Fruit fly (Drosophila melanogaster) whole organism, prepupa: ENCODE measurements around the gene Atg5.
A peak's percentile ranks its signal among the peaks of the same experiment; 100 is the strongest.

ENCODE experiments used
- CG11902 ChIP-seq: fragments of 200-800 bp; sonication (Bioruptor generic); optimal IDR thresholded peaks from 3 replicates; lab custom pipeline; 2016; ENCODE audit warnings: missing biosample characterization, missing genetic modification characterization
- CG8119 ChIP-seq: fragments of 200-800 bp; sonication (Bioruptor generic); IDR thresholded peaks from 3 replicates; pipeline ENCODE4 v1.3.6; 2022; ENCODE audit warnings: missing biosample characterization, missing genetic modification characterization
- CG9139 ChIP-seq: fragments of 200-800 bp; sonication (Bioruptor generic); optimal IDR thresholded peaks from 3 replicates; lab custom pipeline; 2017; ENCODE audit warnings: missing biosample characterization, mild to moderate bottlenecking, missing genetic modification characterization
- Hr38 ChIP-seq: sonication (Bioruptor generic); optimal IDR thresholded peaks from 2 replicates; lab custom pipeline; 2016; ENCODE audit warnings: missing biosample characterization, missing genetic modification characterization
- Hr39 ChIP-seq: fragments of 200-800 bp; sonication (Bioruptor generic); optimal IDR thresholded peaks from 2 replicates; lab custom pipeline; 2016; ENCODE audit warnings: missing biosample characterization, missing genetic modification characterization
- Met ChIP-seq: fragments of 200-800 bp; sonication (Bioruptor generic); optimal IDR thresholded peaks from 3 replicates; lab custom pipeline; 2016; ENCODE audit warnings: missing biosample characterization, missing genetic modification characterization
- esn ChIP-seq: fragments of 200-800 bp; sonication (Bioruptor generic); optimal IDR thresholded peaks from 2 replicates; lab custom pipeline; 2016; ENCODE audit warnings: missing biosample characterization, mild to moderate bottlenecking, missing genetic modification characterization, moderate library complexity
- fd85E ChIP-seq: fragments of 200-800 bp; sonication (Bioruptor generic); optimal IDR thresholded peaks from 3 replicates; lab custom pipeline; 2016; ENCODE audit warnings: missing biosample characterization, missing genetic modification characterization
- salr ChIP-seq, 2 experiments: fragments of 200-800 bp; sonication (Bioruptor generic); optimal IDR thresholded peaks; 3 replicates each; lab custom pipeline; 2016 to 2018; ENCODE audit warnings: missing biosample characterization in 2 of 2, missing genetic modification characterization in 2 of 2, mild to moderate bottlenecking in 1 of 2
- ss ChIP-seq, 2 experiments: fragments of 200-800 bp; sonication (Bioruptor generic); optimal IDR thresholded peaks; 2 replicates in 1 of 2; 3 replicates in 1 of 2; lab custom pipeline; 2017 to 2018; ENCODE audit warnings: mild to moderate bottlenecking in 2 of 2, missing biosample characterization in 2 of 2, missing genetic modification characterization in 2 of 2, moderate library complexity in 1 of 2
- svp ChIP-seq: fragments of 200-800 bp; sonication (Bioruptor generic); peaks from one replicate; lab custom pipeline; 2016; ENCODE audit warnings: missing biosample characterization, missing genetic modification characterization

DNA sequence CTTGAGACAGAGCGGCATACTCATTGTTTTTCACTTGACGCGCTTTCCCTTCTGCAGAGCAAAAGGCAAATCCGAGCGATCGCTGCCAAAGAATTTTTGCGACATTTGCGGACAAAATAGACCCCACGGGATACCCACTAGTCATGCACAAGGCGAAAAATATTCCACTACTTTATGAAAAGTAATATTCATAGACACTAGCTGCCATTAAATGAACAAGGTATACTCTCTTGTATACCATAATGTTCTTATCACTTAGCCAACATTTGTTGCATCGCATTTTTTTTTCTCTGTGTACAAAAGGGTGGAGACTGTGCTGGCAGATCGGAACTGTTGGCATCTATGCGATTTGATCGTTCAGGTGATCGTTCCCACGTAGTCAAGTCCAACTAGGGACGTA, 11.2 kb downstream of the Atg5 start:
- TF ChIP-seq salr (GFP tag; optimal IDR thresholded peaks at IDR 0.05; lab: Kevin White, UChicago): peak in 1 of 2 experiments; percentile 36
- TF ChIP-seq Met (GFP tag; lab: Kevin White, UChicago): no peak
- TF ChIP-seq Hr38: no peak
- no peak for TF ChIP-seq CG11902 (GFP tag; lab: Kevin White, UChicago)
- no peak for TF ChIP-seq CG9139
- TF ChIP-seq esn: no peak
- no peak for TF ChIP-seq svp (GFP tag; lab: Kevin White, UChicago)
- no peak for TF ChIP-seq Hr39 (GFP tag; lab: Kevin White, UChicago)
- no peak for TF ChIP-seq fd85E
- TF ChIP-seq ss (GFP tag; optimal IDR thresholded peaks at IDR 0.05; lab: Kevin White, UChicago): no peak
- TF ChIP-seq CG8119 (GFP tag; lab: Robert Waterston, UW): peak; percentile 47; the same call in 2 of the 3 replicates
